Fruit fly (Drosophila melanogaster) whole organism, embryonic: Measurements from ENCODE around the gene dock.

Experiments
- Ada2b ChIP-seq: fragments of 200-800 bp; sonication (Bioruptor generic); IDR thresholded peaks from 2 replicates; pipeline ENCODE4 v1.3.6; 2022; ENCODE audit warnings: missing biosample characterization, missing genetic modification characterization
- Asciz ChIP-seq: fragments of 200-800 bp; sonication (Bioruptor generic); optimal IDR thresholded peaks from 2 replicates; lab custom pipeline; 2017; ENCODE audit warnings: missing biosample characterization, mild to moderate bottlenecking, missing genetic modification characterization, missing genetic modification reagents
- Atf3 ChIP-seq: fragments of 200-800 bp; sonication (Bioruptor generic); optimal IDR thresholded peaks from 3 replicates; lab custom pipeline; 2016; ENCODE audit warnings: missing biosample characterization, missing genetic modification characterization
- Atf6 ChIP-seq: fragments of 200-800 bp; sonication (Bioruptor generic); IDR thresholded peaks from 2 replicates; pipeline ENCODE4 v1.3.6; 2022; ENCODE audit warnings: missing biosample characterization, missing genetic modification characterization
- B-H1 ChIP-seq: fragments of 200-800 bp; sonication (Bioruptor generic); IDR thresholded peaks from 3 replicates; pipeline ENCODE4 v1.3.6; 2022; ENCODE audit warnings: missing biosample characterization, missing genetic modification characterization
- CG10321 ChIP-seq: fragments of 200-800 bp; sonication (Bioruptor generic); IDR thresholded peaks from 2 replicates; pipeline ENCODE4 v1.3.6; 2022; ENCODE audit warnings: missing biosample characterization, missing genetic modification characterization
- CG12104 ChIP-seq: fragments of 200-800 bp; sonication (Bioruptor generic); optimal IDR thresholded peaks from 3 replicates; lab custom pipeline; 2016; ENCODE audit warnings: missing biosample characterization, missing genetic modification characterization
- CG12155 ChIP-seq: fragments of 200-800 bp; sonication (Bioruptor generic); optimal IDR thresholded peaks from 3 replicates; lab custom pipeline; 2016; ENCODE audit warnings: missing biosample characterization, missing genetic modification characterization
- CG12219 ChIP-seq: fragments of 200-800 bp; sonication (Bioruptor generic); optimal IDR thresholded peaks from 3 replicates; lab custom pipeline; 2018; ENCODE audit warnings: missing biosample characterization, mild to moderate bottlenecking, missing genetic modification characterization
- CG13624 ChIP-seq: fragments of 200-800 bp; sonication (Bioruptor generic); optimal IDR thresholded peaks from 2 replicates; lab custom pipeline; 2016; ENCODE audit warnings: missing biosample characterization, missing genetic modification characterization
- CG14014 ChIP-seq: fragments of 200-800 bp; sonication (Bioruptor generic); IDR thresholded peaks from 2 replicates; pipeline ENCODE4 v1.3.6; 2022; ENCODE audit warnings: missing biosample characterization, missing genetic modification characterization
- CG14710 ChIP-seq: fragments of 200-800 bp; sonication (Bioruptor generic); optimal IDR thresholded peaks from 3 replicates; lab custom pipeline; 2019; ENCODE audit warnings: missing biosample characterization, mild to moderate bottlenecking, missing genetic modification characterization, moderate library complexity
- CG18599 ChIP-seq: fragments of 200-800 bp; sonication (Bioruptor generic); optimal IDR thresholded peaks from 3 replicates; lab custom pipeline; 2017; ENCODE audit warnings: missing biosample characterization, missing genetic modification characterization, mild to moderate bottlenecking, moderate library complexity, missing genetic modification reagents
- CG2712 ChIP-seq: fragments of 200-800 bp; optimal IDR thresholded peaks from 3 replicates; lab custom pipeline; 2019; ENCODE audit warnings: missing biosample characterization, mild to moderate bottlenecking, missing genetic modification characterization, moderate library complexity
- CG30020 ChIP-seq: fragments of 200-800 bp; optimal IDR thresholded peaks from 2 replicates; lab custom pipeline; 2019; ENCODE audit warnings: missing biosample characterization, mild to moderate bottlenecking, missing genetic modification characterization, moderate library complexity
- CG3995 ChIP-seq: fragments of 200-800 bp; sonication (Bioruptor generic); optimal IDR thresholded peaks from 3 replicates; lab custom pipeline; 2016; ENCODE audit warnings: missing biosample characterization, missing genetic modification characterization
- CG42726 ChIP-seq: fragments of 200-800 bp; sonication (Bioruptor generic); IDR thresholded peaks from 2 replicates; pipeline ENCODE4 v1.3.6; 2022; ENCODE audit warnings: missing biosample characterization, missing genetic modification characterization; ENCODE audit not compliant: partially characterized antibody
- CG4707 ChIP-seq: fragments of 200-800 bp; sonication (Bioruptor generic); optimal IDR thresholded peaks from 2 replicates; lab custom pipeline; 2018; ENCODE audit warnings: missing biosample characterization, mild to moderate bottlenecking, missing genetic modification characterization, moderate library complexity
- CG6254 ChIP-seq: fragments of 200-800 bp; sonication (Bioruptor generic); optimal IDR thresholded peaks from 3 replicates; lab custom pipeline; 2017; ENCODE audit warnings: mild to moderate bottlenecking, missing biosample characterization, missing genetic modification reagents, missing genetic modification characterization
- CG6272 ChIP-seq: fragments of 200-800 bp; sonication (Bioruptor generic); IDR thresholded peaks from 2 replicates; pipeline ENCODE4 v1.3.6; 2022; ENCODE audit warnings: missing biosample characterization, missing genetic modification characterization
- CG7372 ChIP-seq: fragments of 200-800 bp; sonication (Bioruptor generic); IDR thresholded peaks from 2 replicates; pipeline ENCODE4 v1.3.6; 2022; ENCODE audit warnings: missing biosample characterization, missing genetic modification characterization
- CG7839 ChIP-seq: fragments of 200-800 bp; sonication (Bioruptor generic); optimal IDR thresholded peaks from 3 replicates; lab custom pipeline; 2018; ENCODE audit warnings: missing biosample characterization, mild to moderate bottlenecking, missing genetic modification characterization, moderate library complexity
- CG9215 ChIP-seq: fragments of 200-800 bp; sonication (Bioruptor generic); IDR thresholded peaks from 2 replicates; pipeline ENCODE4 v1.3.6; 2022; ENCODE audit warnings: missing biosample characterization, missing genetic modification characterization
- Chrac-16 ChIP-seq: fragments of 200-800 bp; sonication (Bioruptor generic); optimal IDR thresholded peaks from 3 replicates; lab custom pipeline; 2016; ENCODE audit warnings: missing biosample characterization, missing genetic modification characterization
- CrebB ChIP-seq: fragments of 200-800 bp; sonication (Bioruptor generic); optimal IDR thresholded peaks from 3 replicates; lab custom pipeline; 2018; ENCODE audit warnings: missing biosample characterization, mild to moderate bottlenecking, missing genetic modification characterization
- Dad ChIP-seq: fragments of 200-800 bp; sonication (Bioruptor generic); optimal IDR thresholded peaks from 3 replicates; lab custom pipeline; 2016; ENCODE audit warnings: missing biosample characterization, missing genetic modification characterization
- Deaf1 ChIP-seq: fragments of 200-800 bp; optimal IDR thresholded peaks from 3 replicates; lab custom pipeline; 2019; ENCODE audit warnings: missing biosample characterization, mild to moderate bottlenecking, missing genetic modification characterization, moderate library complexity
- Eip74EF ChIP-seq, 2 experiments: fragments of 200-800 bp in 1 of 2; fragments of >200 bp in 1 of 2; sonication (Bioruptor generic) in 1 of 2; optimal IDR thresholded peaks; 2 replicates each; lab custom pipeline; 2017 to 2019; ENCODE audit warnings: missing biosample characterization in 2 of 2, missing genetic modification characterization in 2 of 2, mild to moderate bottlenecking in 1 of 2, moderate library complexity in 1 of 2
- HLHmδ ChIP-seq: fragments of 200-800 bp; sonication (Bioruptor generic); optimal IDR thresholded peaks from 2 replicates; lab custom pipeline; 2018; ENCODE audit warnings: missing biosample characterization, mild to moderate bottlenecking, missing genetic modification characterization, moderate library complexity
- Hsf ChIP-seq: fragments of 200-800 bp; sonication (Bioruptor generic); optimal IDR thresholded peaks from 3 replicates; lab custom pipeline; 2016; ENCODE audit warnings: missing biosample characterization, missing genetic modification characterization
- Lhr ChIP-seq: fragments of 200-800 bp; sonication (Bioruptor generic); optimal IDR thresholded peaks from 3 replicates; lab custom pipeline; 2017; ENCODE audit warnings: mild to moderate bottlenecking, missing biosample characterization, missing genetic modification reagents, missing genetic modification characterization
- MBD-R2 ChIP-seq: fragments of 200-800 bp; sonication (Bioruptor generic); IDR thresholded peaks from 2 replicates; pipeline ENCODE4 v1.3.6; 2022; ENCODE audit warnings: missing biosample characterization, missing genetic modification characterization
- MESR4 ChIP-seq: fragments of 200-800 bp; sonication (Bioruptor generic); optimal IDR thresholded peaks from 2 replicates; lab custom pipeline; 2018; ENCODE audit warnings: missing biosample characterization, mild to moderate bottlenecking, missing genetic modification characterization, moderate library complexity
- Mad ChIP-seq: fragments of 200-800 bp; sonication (Bioruptor generic); optimal IDR thresholded peaks from 2 replicates; lab custom pipeline; 2016; ENCODE audit warnings: missing biosample characterization, missing genetic modification characterization
- Nf-YB ChIP-seq: fragments of 200-800 bp; sonication (Bioruptor generic); optimal IDR thresholded peaks from 3 replicates; lab custom pipeline; 2019; ENCODE audit warnings: missing biosample characterization, mild to moderate bottlenecking, missing genetic modification characterization, moderate library complexity
- Sin3A ChIP-seq: fragments of >200 bp; optimal IDR thresholded peaks from 2 replicates; lab custom pipeline; 2018
- Six4 ChIP-seq: fragments of 200-800 bp; sonication (Bioruptor generic); optimal IDR thresholded peaks from 2 replicates; lab custom pipeline; 2016; ENCODE audit warnings: missing biosample characterization, missing genetic modification characterization
- Usf ChIP-seq: fragments of 200-800 bp; sonication (Bioruptor generic); optimal IDR thresholded peaks from 2 replicates; lab custom pipeline; 2017; ENCODE audit warnings: missing genotype, missing biosample characterization, missing genetic modification characterization
- al ChIP-seq: fragments of 200-800 bp; sonication (Bioruptor generic); IDR thresholded peaks from 2 replicates; pipeline ENCODE4 v1.3.6; 2022; ENCODE audit warnings: missing biosample characterization, missing genetic modification characterization
- ase ChIP-seq: fragments of 200-800 bp; sonication (Bioruptor generic); IDR thresholded peaks from 3 replicates; pipeline ENCODE4 v1.3.6; 2022; ENCODE audit warnings: missing biosample characterization, missing genetic modification characterization
- bsh ChIP-seq, 2 experiments: fragments of 200-800 bp; sonication (Bioruptor generic); optimal IDR thresholded peaks; 2 replicates each; lab custom pipeline; 2017 to 2018; ENCODE audit warnings: mild to moderate bottlenecking in 2 of 2, missing biosample characterization in 2 of 2, missing genetic modification characterization in 2 of 2, moderate library complexity in 1 of 2
- ham ChIP-seq: fragments of 200-800 bp; sonication (Bioruptor generic); IDR thresholded peaks from 2 replicates; pipeline ENCODE4 v1.3.6; 2022; ENCODE audit warnings: missing biosample characterization, missing genetic modification characterization
- ken ChIP-seq: fragments of 200-800 bp; sonication (Bioruptor generic); IDR thresholded peaks from 3 replicates; pipeline ENCODE4 v1.3.6; 2022; ENCODE audit warnings: missing biosample characterization, missing genetic modification characterization
- luna ChIP-seq: fragments of 200-800 bp; sonication (Bioruptor generic); optimal IDR thresholded peaks from 2 replicates; lab custom pipeline; 2016; ENCODE audit warnings: missing biosample characterization, missing genetic modification characterization
- oc ChIP-seq: fragments of 200-800 bp; sonication (Bioruptor generic); optimal IDR thresholded peaks from 2 replicates; lab custom pipeline; 2018; ENCODE audit warnings: missing biosample characterization, mild to moderate bottlenecking, missing genetic modification characterization, moderate library complexity
- p53 ChIP-seq: fragments of 200-800 bp; sonication (Bioruptor generic); optimal IDR thresholded peaks from 2 replicates; lab custom pipeline; 2016; ENCODE audit warnings: missing biosample characterization, missing genetic modification characterization
- psq ChIP-seq: fragments of 200-800 bp; sonication (Bioruptor generic); optimal IDR thresholded peaks from 2 replicates; lab custom pipeline; 2017; ENCODE audit warnings: missing biosample characterization, missing genetic modification characterization
- tap ChIP-seq: fragments of 200-800 bp; optimal IDR thresholded peaks from 3 replicates; lab custom pipeline; 2019; ENCODE audit warnings: missing biosample characterization, mild to moderate bottlenecking, missing genetic modification characterization, moderate library complexity
- trem ChIP-seq: fragments of 200-800 bp; optimal IDR thresholded peaks from 3 replicates; lab custom pipeline; 2019; ENCODE audit warnings: missing biosample characterization, mild to moderate bottlenecking, missing genetic modification characterization, moderate library complexity

The dock gene

dm6 chr2L:856690-857488 lies 31.1 kb downstream of the dock start (continued):
- peak; percentile 62 for TF ChIP-seq Six4 (GFP tag; lab: Kevin White, UChicago)
- TF ChIP-seq MESR4 (GFP tag; lab: Kevin White, UChicago), result no peak
- TF ChIP-seq trem (tag; lab: Kevin White, UChicago), result peak; percentile 63
- TF ChIP-seq Deaf1 (tag; lab: Kevin White, UChicago), result peak; percentile 96
- TF ChIP-seq al (GFP tag; lab: Robert Waterston, UW), result 0 out of 2 replicates have a peak, but pooled peaks have one; percentile 37
- peak; percentile 71 for TF ChIP-seq tap (tag; lab: Kevin White, UChicago)
- peak; percentile 59 for TF ChIP-seq Chrac-16
- peak; percentile 89 for TF ChIP-seq ken (GFP tag; lab: Robert Waterston, UW)
- peak; percentile 65 for TF ChIP-seq CG14710 (tag; lab: Kevin White, UChicago)
- TF ChIP-seq bsh (GFP tag; optimal IDR thresholded peaks at IDR 0.05; lab: Kevin White, UChicago), result peak in 1 of 2 experiments; percentile 87
- TF ChIP-seq luna (GFP tag; lab: Kevin White, UChicago), result no peak
- TF ChIP-seq Atf3 (GFP tag; lab: Kevin White, UChicago), result peak; percentile 25
- TF ChIP-seq CG4707 (GFP tag; lab: Kevin White, UChicago), result peak; percentile 64
- TF ChIP-seq CG7839, result peak; percentile 87
- peak; percentile 77 for TF ChIP-seq Ada2b (GFP tag; lab: Robert Waterston, UW)
- TF ChIP-seq CG14014 (GFP tag; lab: Robert Waterston, UW), result peak; percentile 76
- TF ChIP-seq MBD-R2 (GFP tag; lab: Robert Waterston, UW), result peak; percentile 49; the same call in 1 of the 2 replicates
- peak; percentile 27; the same call in 1 of the 2 replicates for TF ChIP-seq CG10321 (GFP tag; lab: Robert Waterston, UW)
- 0 out of 2 replicates have a peak, but pooled peaks have one; percentile 26 for TF ChIP-seq ham
- TF ChIP-seq Hsf, result peak; percentile 75
- TF ChIP-seq CG42726, result no peak
- TF ChIP-seq B-H1 (GFP tag; lab: Robert Waterston, UW), result peak; percentile 73
- peak; percentile 79 for TF ChIP-seq CG6254 (GFP tag; lab: Kevin White, UChicago)
- peak; percentile 9 for TF ChIP-seq CG30020 (tag; lab: Kevin White, UChicago)
- peak; percentile 56 for TF ChIP-seq Nf-YB (GFP tag; lab: Kevin White, UChicago)
- TF ChIP-seq Eip74EF (GFP tag; optimal IDR thresholded peaks at IDR 0.05; lab: Kevin White, UChicago), result peak in 1 of 2 experiments; percentile 77
- peak; percentile 31 for TF ChIP-seq Usf
- peak; percentile 59 for TF ChIP-seq CG7372
- no peak for TF ChIP-seq HLHmδ (GFP tag; lab: Kevin White, UChicago)
- peak; percentile 87 for TF ChIP-seq CG2712 (tag; lab: Kevin White, UChicago)
- TF ChIP-seq Asciz (GFP tag; lab: Kevin White, UChicago), result peak; percentile 80
- peak; percentile 70 for TF ChIP-seq Dad
- TF ChIP-seq ase, result peak; percentile 79
- TF ChIP-seq CG12219, result peak; percentile 82
- peak; percentile 51 for TF ChIP-seq CG13624
- TF ChIP-seq CG9215, result 0 out of 2 replicates have a peak, but pooled peaks have one; percentile 54
- no peak for TF ChIP-seq Sin3A (lab: Kevin White, UChicago)
- no peak for TF ChIP-seq psq
- TF ChIP-seq Lhr (GFP tag; lab: Kevin White, UChicago), result peak; percentile 23
- TF ChIP-seq CG18599 (GFP tag; lab: Kevin White, UChicago), result peak; percentile 75
- no peak for TF ChIP-seq p53
- peak; percentile 61 for TF ChIP-seq CG12155 (GFP tag; lab: Kevin White, UChicago)
- peak; percentile 84 for TF ChIP-seq oc (tag; lab: Kevin White, UChicago)
- TF ChIP-seq CG6272, result peak; percentile 78
- TF ChIP-seq CG12104 (GFP tag; lab: Kevin White, UChicago), result peak; percentile 3
- peak; percentile 41 for TF ChIP-seq CrebB
- TF ChIP-seq CG3995 (GFP tag; lab: Kevin White, UChicago), result no peak
- TF ChIP-seq Mad (GFP tag; lab: Kevin White, UChicago), result peak; percentile 36
- peak; percentile 35; the same call in 1 of the 2 replicates for TF ChIP-seq Atf6 (GFP tag; lab: Robert Waterston, UW)
